Worm (Caenorhabditis elegans): ENCODE data around the gene B0393.7.

- TF ChIP-seq him-1 (tag; optimal IDR thresholded peaks at IDR 0.05), result no peak
- TF ChIP-seq dao-5 (tag; optimal IDR thresholded peaks at IDR 0.05), result no peak
- no peak for TF ChIP-seq W03F9.2 (tag; optimal IDR thresholded peaks at IDR 0.05)
Measured at ce11 chrIII:4792560-4793136, 14.7 kb upstream of the B0393.7 start, which contains the start of gene mip-1.
